Worm (Caenorhabditis elegans) whole organism, early embryonic: ENCODE measurements around the gene mam-2.
"Not testable (repeated sequence)": the region's sequence is repeated elsewhere in the genome, so short reads cannot be mapped to it uniquely, and the experiment has no call there.

Experiments used
- B0310.2 ChIP-seq: sonication (generic microtip); optimal IDR thresholded peaks from 2 replicates; lab custom pipeline; 2016; ENCODE audit warnings: mild to moderate bottlenecking, missing genetic modification characterization, missing compliant biosample characterization
- F13C5.2 ChIP-seq: sonication (generic microtip); optimal IDR thresholded peaks from 2 replicates; lab custom pipeline; 2017; ENCODE audit warnings: mild to moderate bottlenecking, missing genetic modification characterization, inconsistent platforms, missing compliant biosample characterization
- ama-1 ChIP-seq: fragments of 150-350 bp; optimal IDR thresholded peaks from 2 replicates; lab custom pipeline; 2014
- ceh-36 ChIP-seq: sonication (generic microtip); optimal IDR thresholded peaks from 2 replicates; lab custom pipeline; 2016; ENCODE audit warnings: missing genetic modification characterization, inconsistent platforms, missing compliant biosample characterization
- ets-7 ChIP-seq: sonication (generic microtip); optimal IDR thresholded peaks from 2 replicates; lab custom pipeline; 2016; ENCODE audit warnings: missing genotype, missing genetic modification characterization, missing compliant biosample characterization
- flt-1 ChIP-seq: fragments of 200-800 bp; sonication (Bioruptor generic); IDR thresholded peaks from 2 replicates; pipeline ENCODE4 v1.3.6; 2022; ENCODE audit warnings: missing genetic modification characterization, missing compliant biosample characterization
- hmg-4 ChIP-seq: fragments of 200-800 bp; sonication (Bioruptor generic); optimal IDR thresholded peaks from 2 replicates; lab custom pipeline; 2018; ENCODE audit warnings: mild to moderate bottlenecking, missing genetic modification characterization, missing compliant biosample characterization
- pes-1 ChIP-seq: fragments of 200-800 bp; sonication (Bioruptor generic); IDR thresholded peaks from 2 replicates; pipeline ENCODE4 v1.3.6; 2022; ENCODE audit warnings: missing genetic modification reagents, missing genetic modification characterization, missing compliant biosample characterization
- sea-1 ChIP-seq: fragments of 200-800 bp; sonication (Bioruptor generic); conservative IDR thresholded peaks from 2 replicates; pipeline ENCODE4 v1.3.6; 2022; ENCODE audit warnings: missing genetic modification characterization, missing compliant biosample characterization
- tbx-11 ChIP-seq: fragments of 200-800 bp; sonication (Bioruptor generic); IDR thresholded peaks from 2 replicates; pipeline ENCODE4 v1.3.6; 2022; ENCODE audit warnings: missing genetic modification characterization, missing compliant biosample characterization
- tbx-37 ChIP-seq: fragments of 200-800 bp; sonication (Bioruptor generic); conservative IDR thresholded peaks from 2 replicates; pipeline ENCODE4 v1.3.6; 2022; ENCODE audit warnings: missing genetic modification reagents, missing genetic modification characterization, missing compliant biosample characterization
- tra-4 ChIP-seq: sonication (generic microtip); optimal IDR thresholded peaks from 2 replicates; lab custom pipeline; 2017; ENCODE audit warnings: missing genetic modification characterization, missing compliant biosample characterization

Gene mam-2

ce11 chrIV:10028779-10029178 is 45.8 kb downstream of the mam-2 start, which contains the start of the genes F44D12.16 and msd-2:
F44D12.16 (plus strand) TSS chrIV:10029079.
msd-2 (plus strand) TSS chrIV:10029083.
- not testable (repeated sequence) for TF ChIP-seq pes-1 (GFP tag; lab: Robert Waterston, UW); ceh-36; sea-1

DNA sequence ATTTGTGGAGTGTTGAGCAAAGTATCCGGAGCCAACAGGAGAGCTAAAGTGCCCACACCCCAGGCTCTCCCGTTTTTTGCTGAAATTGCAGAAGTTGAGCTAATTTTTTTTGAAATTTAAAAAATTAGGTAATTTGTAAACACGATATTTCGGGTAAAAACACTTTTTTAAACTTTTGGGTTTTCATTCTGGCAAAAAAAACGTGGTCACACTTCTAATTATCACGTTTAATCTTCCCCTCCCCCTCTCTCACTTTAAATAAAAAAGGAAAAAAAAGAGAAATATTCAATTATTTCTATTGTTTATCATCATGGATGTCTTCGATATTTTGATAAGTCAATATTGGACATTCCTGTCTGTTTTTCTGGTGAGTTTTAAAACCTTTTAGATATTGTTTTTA is 50.1 kb downstream of the mam-2 start, which contains the start of gene F44D12.6:
TSS of gene F44D12.6 (plus strand) at position 301 of the 400 bp plus-strand sequence.
- no peak for TF ChIP-seq tra-4 (tag; lab: Kevin White, UChicago)
- TF ChIP-seq hmg-4 (GFP tag; lab: Kevin White, UChicago): no peak
- no peak for TF ChIP-seq sea-1
- no peak for TF ChIP-seq tbx-11 (GFP tag; lab: Robert Waterston, UW)
- no peak for TF ChIP-seq B0310.2 (tag; lab: Kevin White, UChicago)
- no peak for TF ChIP-seq ceh-36
- TF ChIP-seq tbx-37: no peak
- no peak for TF ChIP-seq flt-1 (GFP tag; lab: Robert Waterston, UW)
- no peak for TF ChIP-seq pes-1 (GFP tag; lab: Robert Waterston, UW)
- no peak for TF ChIP-seq ama-1 (lab: Kevin White, UChicago)
- no peak for TF ChIP-seq ets-7 (tag; lab: Kevin White, UChicago)

DNA sequence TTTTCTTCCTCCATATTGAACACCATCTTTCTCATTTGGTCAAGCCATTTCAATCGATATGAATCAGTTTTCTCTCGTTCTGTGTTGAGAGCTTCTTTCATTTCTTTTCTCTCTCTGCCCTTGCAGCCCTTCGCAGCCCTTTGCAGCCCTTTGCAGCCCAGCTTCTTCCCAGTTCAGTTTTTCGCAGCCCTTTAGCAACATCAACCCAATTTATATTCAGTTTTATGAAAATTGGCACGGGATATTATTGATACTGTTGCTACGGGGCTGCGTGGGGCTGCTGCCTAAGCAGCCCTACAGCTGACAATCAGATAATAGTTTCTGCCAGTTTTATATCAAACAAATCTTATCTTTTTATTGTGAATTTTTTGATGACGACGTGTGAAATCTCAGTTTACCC is 54.0 kb downstream of the mam-2 start, which contains the start of gene F44D12.10:
TSS of gene F44D12.10 (minus strand) at position 101 of the 400 bp plus-strand sequence.
- TF ChIP-seq tbx-37: no peak
- no peak for TF ChIP-seq F13C5.2 (tag; lab: Kevin White, UChicago)
- TF ChIP-seq hmg-4 (GFP tag; lab: Kevin White, UChicago): no peak
